Worm (Caenorhabditis elegans) whole organism, late embryonic: ENCODE results near the gene F08F3.1.

Experiments
- C08G9.2 ChIP-seq: sonication (generic microtip); optimal IDR thresholded peaks from 2 replicates; lab custom pipeline; 2016; ENCODE audit warnings: mild to moderate bottlenecking, missing genetic modification characterization, moderate library complexity, missing compliant biosample characterization
- F13H6.1 ChIP-seq: sonication (generic microtip); optimal IDR thresholded peaks from 2 replicates; lab custom pipeline; 2016; ENCODE audit warnings: missing genetic modification characterization, missing compliant biosample characterization
- T23F11.4 ChIP-seq: fragments of 200-800 bp; sonication (Bioruptor generic); optimal IDR thresholded peaks from 2 replicates; lab custom pipeline; 2018; ENCODE audit warnings: mild to moderate bottlenecking, missing genetic modification characterization, missing compliant biosample characterization
- ahr-1 ChIP-seq: sonication (generic microtip); optimal IDR thresholded peaks from 2 replicates; lab custom pipeline; 2016; ENCODE audit warnings: missing genetic modification characterization, missing compliant biosample characterization
- ama-1 ChIP-seq: fragments of 150-350 bp; optimal IDR thresholded peaks from 2 replicates; lab custom pipeline; 2014
- ceh-18 ChIP-seq: sonication (generic microtip); optimal IDR thresholded peaks from 2 replicates; lab custom pipeline; 2016; ENCODE audit warnings: missing genetic modification characterization, missing compliant biosample characterization
- ceh-19 ChIP-seq: fragments of 200-800 bp; sonication (Bioruptor generic); optimal IDR thresholded peaks from 2 replicates; lab custom pipeline; 2018; ENCODE audit warnings: mild to moderate bottlenecking, missing genetic modification characterization, missing compliant biosample characterization
- ceh-2 ChIP-seq: sonication (generic microtip); optimal IDR thresholded peaks from 2 replicates; lab custom pipeline; 2016; ENCODE audit warnings: missing genotype, missing genetic modification characterization, missing compliant biosample characterization
- ceh-22 ChIP-seq: sonication (generic microtip); optimal IDR thresholded peaks from 2 replicates; lab custom pipeline; 2017; ENCODE audit warnings: missing biosample characterization, missing genetic modification characterization
- ceh-48 ChIP-seq: sonication (generic microtip); optimal IDR thresholded peaks from 2 replicates; lab custom pipeline; 2016; ENCODE audit warnings: missing genetic modification characterization, inconsistent platforms, missing compliant biosample characterization
- ceh-6 ChIP-seq: fragments of 200-800 bp; sonication (Bioruptor generic); optimal IDR thresholded peaks from 2 replicates; lab custom pipeline; 2018; ENCODE audit warnings: mild to moderate bottlenecking, missing genetic modification characterization, missing compliant biosample characterization
- che-1 ChIP-seq: sonication (generic microtip); optimal IDR thresholded peaks from 2 replicates; lab custom pipeline; 2016; ENCODE audit warnings: mild to moderate bottlenecking, missing genetic modification characterization, missing compliant biosample characterization
- dmd-4 ChIP-seq: sonication (generic microtip); optimal IDR thresholded peaks from 2 replicates; lab custom pipeline; 2016; ENCODE audit warnings: borderline replicate concordance, missing genetic modification characterization, missing compliant biosample characterization
- elt-2 ChIP-seq: sonication (generic microtip); optimal IDR thresholded peaks from 2 replicates; lab custom pipeline; 2016; ENCODE audit warnings: missing genetic modification reagents, missing genetic modification characterization, missing compliant biosample characterization
- elt-4 ChIP-seq: sonication (generic microtip); optimal IDR thresholded peaks from 2 replicates; lab custom pipeline; 2016; ENCODE audit warnings: missing genetic modification characterization, missing compliant biosample characterization
- eyg-1 ChIP-seq: sonication (generic microtip); optimal IDR thresholded peaks from 2 replicates; lab custom pipeline; 2016; ENCODE audit warnings: missing genotype, missing genetic modification characterization, missing compliant biosample characterization
- fkh-10 ChIP-seq: fragments of 150-350 bp; optimal IDR thresholded peaks from 2 replicates; lab custom pipeline; 2014; ENCODE audit warnings: missing biosample characterization, missing genetic modification reagents, missing genetic modification characterization
- fkh-6 ChIP-seq: sonication (generic microtip); optimal IDR thresholded peaks from 2 replicates; lab custom pipeline; 2016; ENCODE audit warnings: missing genetic modification characterization, missing compliant biosample characterization
- hlh-15 ChIP-seq: sonication (generic microtip); optimal IDR thresholded peaks from 2 replicates; lab custom pipeline; 2016; ENCODE audit warnings: missing genetic modification characterization, missing compliant biosample characterization
- hlh-8 ChIP-seq: sonication (generic microtip); optimal IDR thresholded peaks from 2 replicates; lab custom pipeline; 2016; ENCODE audit warnings: missing genotype, missing genetic modification characterization, missing compliant biosample characterization
- lim-6 ChIP-seq: sonication (generic microtip); optimal IDR thresholded peaks from 2 replicates; lab custom pipeline; 2016; ENCODE audit warnings: missing genetic modification characterization, missing compliant biosample characterization
- lin-11 ChIP-seq: fragments of 200-800 bp; sonication (Bioruptor generic); optimal IDR thresholded peaks from 2 replicates; lab custom pipeline; 2018; ENCODE audit warnings: mild to moderate bottlenecking, missing genetic modification characterization, missing compliant biosample characterization
- mec-3 ChIP-seq: sonication (generic microtip); optimal IDR thresholded peaks from 2 replicates; lab custom pipeline; 2016; ENCODE audit warnings: borderline replicate concordance, missing genetic modification characterization, missing compliant biosample characterization
- nfya-1 ChIP-seq: sonication (generic microtip); optimal IDR thresholded peaks from 2 replicates; lab custom pipeline; 2017; ENCODE audit warnings: missing genetic modification characterization, mild to moderate bottlenecking, missing compliant biosample characterization, antibody characterized with exemption, moderate library complexity
- nhr-232 ChIP-seq: sonication (generic microtip); optimal IDR thresholded peaks from 2 replicates; lab custom pipeline; 2016; ENCODE audit warnings: missing genetic modification characterization, missing compliant biosample characterization
- odd-2 ChIP-seq: sonication (generic microtip); optimal IDR thresholded peaks from 2 replicates; lab custom pipeline; 2017; ENCODE audit warnings: antibody characterized with exemption, mild to moderate bottlenecking, missing genetic modification characterization, missing compliant biosample characterization
- pag-3 ChIP-seq: sonication (generic microtip); optimal IDR thresholded peaks from 2 replicates; lab custom pipeline; 2016; ENCODE audit warnings: missing compliant biosample characterization, missing genetic modification characterization, borderline replicate concordance
- pha-4 ChIP-seq: fragments of 150-350 bp; optimal IDR thresholded peaks from 2 replicates; lab custom pipeline; 2018; ENCODE audit warnings: missing biosample characterization, missing genetic modification reagents, missing genetic modification characterization
- pros-1 ChIP-seq: fragments of 150-350 bp; optimal IDR thresholded peaks from 2 replicates; lab custom pipeline; 2014; ENCODE audit warnings: missing biosample characterization, missing genetic modification reagents, missing genetic modification characterization
- rnt-1 ChIP-seq: sonication (generic microtip); optimal IDR thresholded peaks from 2 replicates; lab custom pipeline; 2016; ENCODE audit warnings: missing genetic modification characterization, missing compliant biosample characterization
- sdc-2 ChIP-seq: sonication (generic microtip); optimal IDR thresholded peaks from 2 replicates; lab custom pipeline; 2016; ENCODE audit warnings: missing genotype, missing genetic modification characterization, missing compliant biosample characterization
- ttx-3 ChIP-seq: sonication (generic microtip); optimal IDR thresholded peaks from 2 replicates; lab custom pipeline; 2016; ENCODE audit warnings: missing genetic modification reagents, missing genetic modification characterization, missing compliant biosample characterization
- unc-42 ChIP-seq: sonication (generic microtip); optimal IDR thresholded peaks from 2 replicates; lab custom pipeline; 2016; ENCODE audit warnings: missing genotype, missing genetic modification characterization, missing compliant biosample characterization
- unc-55 ChIP-seq: sonication (generic microtip); optimal IDR thresholded peaks from 2 replicates; lab custom pipeline; 2017; ENCODE audit warnings: missing biosample characterization, missing genetic modification reagents, missing genetic modification characterization
- unc-86 ChIP-seq: sonication (generic microtip); optimal IDR thresholded peaks from 2 replicates; lab custom pipeline; 2016; ENCODE audit warnings: missing genetic modification characterization, missing compliant biosample characterization
- zip-5 ChIP-seq: sonication (generic microtip); optimal IDR thresholded peaks from 2 replicates; lab custom pipeline; 2016; ENCODE audit warnings: missing genetic modification characterization, missing compliant biosample characterization
- ztf-16 ChIP-seq: sonication (generic microtip); optimal IDR thresholded peaks from 2 replicates; lab custom pipeline; 2017; ENCODE audit warnings: missing genetic modification characterization, missing compliant biosample characterization

Gene F08F3.1

DNA sequence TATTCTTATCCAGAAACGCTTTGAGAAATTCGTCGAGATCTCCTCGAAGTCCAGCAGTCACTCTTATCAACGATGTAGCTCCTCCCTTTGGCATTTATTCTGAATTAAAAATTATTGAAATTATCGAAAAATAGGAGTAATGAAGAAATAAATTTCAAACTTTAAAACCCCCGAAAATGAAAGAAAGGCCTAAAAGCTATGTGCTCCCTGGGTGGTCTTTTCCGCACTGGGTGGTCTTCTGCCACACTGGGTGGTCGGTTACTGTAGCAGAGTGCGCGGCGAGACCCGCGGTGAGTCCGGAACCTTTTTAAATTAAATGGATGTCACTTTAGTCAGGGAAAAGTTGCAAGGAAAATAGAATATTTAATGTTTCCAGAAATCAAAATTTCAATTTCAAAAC, 6.9 kb upstream of the F08F3.1 start, which contains the start of gene snpc-1.3:
snpc-1.3 (minus strand) TSS at position 101 of the 400 bp plus-strand sequence.
- TF ChIP-seq ceh-48 (tag; lab: Kevin White, UChicago) (no peak), unc-42 (tag; lab: Kevin White, UChicago) (no peak), dmd-4 (no peak), hlh-8 (tag; lab: Kevin White, UChicago) (no peak), nhr-232 (tag; lab: Kevin White, UChicago) (no peak), ama-1 (no peak)

DNA sequence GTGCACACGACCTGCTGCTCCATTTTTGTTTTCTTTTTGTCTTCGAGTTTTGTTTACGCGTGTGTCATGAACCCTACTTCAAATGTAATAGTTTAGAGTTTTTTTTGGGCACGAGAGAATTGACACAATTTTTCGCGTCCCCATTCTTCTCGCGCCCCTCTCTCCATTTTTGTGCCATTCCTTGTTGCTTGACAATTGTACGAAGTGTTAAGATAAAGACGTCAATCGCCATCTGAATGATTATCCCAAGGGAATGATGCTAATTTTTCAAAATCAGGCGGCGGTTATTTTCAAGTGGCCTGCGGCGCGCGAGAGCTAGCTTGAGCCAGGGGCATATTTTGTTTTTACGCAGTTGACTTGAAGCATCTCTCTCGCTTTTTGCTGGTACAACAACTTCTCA, 3.6 kb upstream of the F08F3.1 start:
- no peak for TF ChIP-seq rnt-1 (tag; lab: Kevin White, UChicago)
- TF ChIP-seq ceh-19, result no peak
- TF ChIP-seq che-1 (tag; lab: Kevin White, UChicago), result no peak
- no peak for TF ChIP-seq unc-55
- no peak for TF ChIP-seq T23F11.4

DNA sequence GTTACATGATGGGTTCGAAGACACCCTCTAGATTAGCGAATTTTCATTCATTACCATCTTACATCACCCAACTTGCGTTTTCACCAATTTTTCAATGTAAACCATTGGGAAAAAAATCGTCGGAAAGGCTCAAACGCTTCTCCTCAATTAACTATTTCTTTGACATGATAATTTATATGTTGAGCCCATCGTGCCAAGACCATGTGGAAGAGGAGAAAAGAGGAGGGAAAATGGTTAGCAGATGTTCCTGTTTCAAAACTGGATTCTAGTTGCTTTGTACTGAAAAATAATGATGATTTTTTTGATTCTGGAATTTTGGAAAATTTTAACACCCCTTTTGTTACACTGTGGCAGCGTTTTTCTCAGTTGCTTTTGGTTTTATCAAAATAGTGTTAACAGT, 1.9 kb upstream of the F08F3.1 start:
- TF ChIP-seq pros-1 (no peak), elt-2 (tag; lab: Kevin White, UChicago) (no peak), fkh-6 (tag; lab: Kevin White, UChicago) (no peak), fkh-10 (GFP tag; lab: Kevin White, UChicago) (no peak), ceh-6 (GFP tag; lab: Kevin White, UChicago) (no peak), ztf-16 (tag; lab: Kevin White, UChicago) (no peak), unc-86 (no peak), C08G9.2 (tag; lab: Kevin White, UChicago) (no peak), mec-3 (tag; lab: Kevin White, UChicago) (no peak), ceh-22 (tag; lab: Kevin White, UChicago) (no peak), che-1 (tag; lab: Kevin White, UChicago) (no peak), nhr-232 (tag; lab: Kevin White, UChicago) (no peak), hlh-15 (no peak)

DNA sequence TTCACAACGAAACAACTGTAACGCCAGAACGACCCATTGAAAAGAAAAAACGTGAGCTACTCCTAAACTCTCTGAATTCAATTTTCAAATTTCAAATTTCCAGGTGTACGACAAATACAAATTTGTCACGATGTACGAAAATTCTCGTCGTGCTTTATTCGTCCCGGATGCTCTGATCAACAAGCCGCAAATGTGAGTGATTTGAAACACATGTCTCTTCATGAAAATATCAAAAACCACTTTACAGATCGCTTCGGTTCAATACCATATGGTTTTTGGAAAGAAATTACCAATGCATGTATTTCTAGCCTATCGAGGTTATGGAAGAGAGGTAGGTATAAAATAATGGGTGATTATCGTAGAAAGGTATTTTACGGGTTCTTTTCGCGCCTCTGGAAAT, 1.1 kb downstream of the F08F3.1 start:
- TF ChIP-seq zip-5 (tag; lab: Kevin White, UChicago), result no peak
- no peak for TF ChIP-seq pag-3 (tag; lab: Kevin White, UChicago)
- TF ChIP-seq dmd-4, result no peak
- TF ChIP-seq elt-4 (tag; lab: Kevin White, UChicago), result no peak
- no peak for TF ChIP-seq C08G9.2 (tag; lab: Kevin White, UChicago)
- no peak for TF ChIP-seq nfya-1 (tag; lab: Kevin White, UChicago)
- TF ChIP-seq che-1 (tag; lab: Kevin White, UChicago), result no peak
- no peak for TF ChIP-seq ceh-2
- TF ChIP-seq ttx-3, result no peak
- no peak for TF ChIP-seq pha-4 (tag; lab: Kevin White, UChicago)
- TF ChIP-seq sdc-2 (tag; lab: Kevin White, UChicago), result no peak
- no peak for TF ChIP-seq F13H6.1 (tag; lab: Kevin White, UChicago)
- no peak for TF ChIP-seq eyg-1 (tag; lab: Kevin White, UChicago)
- no peak for TF ChIP-seq lim-6 (tag; lab: Kevin White, UChicago)
- TF ChIP-seq fkh-10 (GFP tag; lab: Kevin White, UChicago), result no peak
- no peak for TF ChIP-seq nhr-232 (tag; lab: Kevin White, UChicago)
- no peak for TF ChIP-seq ahr-1 (tag; lab: Kevin White, UChicago)

DNA sequence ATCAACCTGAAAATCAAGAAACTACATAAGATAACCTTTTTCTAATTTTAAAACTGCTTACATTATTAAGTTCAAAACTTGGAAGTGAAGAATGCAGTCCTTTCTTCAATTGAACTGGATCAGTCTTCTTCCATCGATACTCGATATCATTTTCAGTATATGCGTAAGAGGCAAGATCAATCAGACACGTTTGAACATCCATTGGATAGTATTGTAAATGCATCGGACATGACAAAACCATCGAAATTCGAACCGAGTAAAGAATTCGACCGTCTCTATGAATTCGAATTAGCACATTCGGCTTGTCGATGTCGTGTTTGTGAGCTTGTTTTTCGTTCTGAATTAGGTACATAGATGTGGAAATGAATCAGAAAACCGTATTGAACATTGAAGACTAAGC, 4.8 kb downstream of the F08F3.1 start:
- TF ChIP-seq fkh-6 (tag; lab: Kevin White, UChicago) (no peak), odd-2 (tag; lab: Kevin White, UChicago) (no peak), elt-2 (tag; lab: Kevin White, UChicago) (no peak), ttx-3 (no peak), lim-6 (tag; lab: Kevin White, UChicago) (no peak), mec-3 (tag; lab: Kevin White, UChicago) (no peak), unc-55 (no peak), lin-11 (tag; lab: Kevin White, UChicago) (no peak), F13H6.1 (tag; lab: Kevin White, UChicago) (no peak), ceh-18 (tag; lab: Kevin White, UChicago) (no peak)
